Worm (Caenorhabditis elegans) whole organism, mixed stage, embryonic: ENCODE results near the gene sphk-1.

ENCODE experiments used
- ceh-43 ChIP-seq: fragments of 200-800 bp; sonication (Bioruptor generic); optimal IDR thresholded peaks from 2 replicates; lab custom pipeline; 2018; ENCODE audit warnings: mild to moderate bottlenecking, missing genetic modification characterization, moderate library complexity, missing compliant biosample characterization
- elt-3 ChIP-seq: fragments of 150-350 bp; optimal IDR thresholded peaks from 2 replicates; lab custom pipeline; 2014; ENCODE audit warnings: missing biosample characterization, missing genetic modification characterization
- hlh-1 ChIP-seq: fragments of 150-350 bp; optimal IDR thresholded peaks from 2 replicates; lab custom pipeline; 2014; ENCODE audit warnings: missing biosample characterization, missing genetic modification reagents, missing genetic modification characterization
- lin-13 ChIP-seq: fragments of 150-350 bp; optimal IDR thresholded peaks from 2 replicates; lab custom pipeline; 2014; ENCODE audit warnings: missing biosample characterization, missing genetic modification characterization
- lin-32 ChIP-seq: fragments of 200-800 bp; sonication (Bioruptor generic); optimal IDR thresholded peaks from 2 replicates; lab custom pipeline; 2018; ENCODE audit warnings: mild to moderate bottlenecking, missing genetic modification characterization, missing compliant biosample characterization
- lsy-2 ChIP-seq: fragments of 150-350 bp; optimal IDR thresholded peaks from 2 replicates; lab custom pipeline; 2014; ENCODE audit warnings: missing biosample characterization, missing genetic modification characterization
- mab-5 ChIP-seq: fragments of 150-350 bp; optimal IDR thresholded peaks from 2 replicates; lab custom pipeline; 2014; ENCODE audit warnings: missing biosample characterization, missing genetic modification characterization
- mep-1 ChIP-seq: fragments of 150-350 bp; optimal IDR thresholded peaks from 2 replicates; lab custom pipeline; 2017; ENCODE audit warnings: missing biosample characterization, missing genetic modification reagents, missing genetic modification characterization, inconsistent platforms
- mls-2 ChIP-seq: sonication (generic microtip); optimal IDR thresholded peaks from 2 replicates; lab custom pipeline; 2016; ENCODE audit warnings: mild to moderate bottlenecking, missing genetic modification characterization, moderate library complexity, missing compliant biosample characterization
- nhr-2 ChIP-seq: fragments of 150-350 bp; optimal IDR thresholded peaks from 2 replicates; lab custom pipeline; 2014; ENCODE audit warnings: missing biosample characterization, missing genetic modification characterization
- sem-2 ChIP-seq: fragments of 200-800 bp; sonication (Bioruptor generic); optimal IDR thresholded peaks from 2 replicates; lab custom pipeline; 2018; ENCODE audit warnings: mild to moderate bottlenecking, missing genetic modification characterization, missing compliant biosample characterization
- tbx-8 ChIP-seq: fragments of 200-800 bp; sonication (Bioruptor generic); optimal IDR thresholded peaks from 2 replicates; lab custom pipeline; 2018; ENCODE audit warnings: mild to moderate bottlenecking, missing genetic modification characterization, moderate library complexity, missing compliant biosample characterization
- unc-39 ChIP-seq: fragments of 150-350 bp; optimal IDR thresholded peaks from 2 replicates; lab custom pipeline; 2014; ENCODE audit warnings: missing biosample characterization, missing genetic modification characterization
- zip-8 ChIP-seq: fragments of 150-350 bp; optimal IDR thresholded peaks from 2 replicates; lab custom pipeline; 2014; ENCODE audit warnings: missing biosample characterization, missing genetic modification characterization
- ztf-11 ChIP-seq: fragments of 150-350 bp; optimal IDR thresholded peaks from 2 replicates; lab custom pipeline; 2014; ENCODE audit warnings: missing biosample characterization, missing genetic modification characterization

The sphk-1 gene

DNA sequence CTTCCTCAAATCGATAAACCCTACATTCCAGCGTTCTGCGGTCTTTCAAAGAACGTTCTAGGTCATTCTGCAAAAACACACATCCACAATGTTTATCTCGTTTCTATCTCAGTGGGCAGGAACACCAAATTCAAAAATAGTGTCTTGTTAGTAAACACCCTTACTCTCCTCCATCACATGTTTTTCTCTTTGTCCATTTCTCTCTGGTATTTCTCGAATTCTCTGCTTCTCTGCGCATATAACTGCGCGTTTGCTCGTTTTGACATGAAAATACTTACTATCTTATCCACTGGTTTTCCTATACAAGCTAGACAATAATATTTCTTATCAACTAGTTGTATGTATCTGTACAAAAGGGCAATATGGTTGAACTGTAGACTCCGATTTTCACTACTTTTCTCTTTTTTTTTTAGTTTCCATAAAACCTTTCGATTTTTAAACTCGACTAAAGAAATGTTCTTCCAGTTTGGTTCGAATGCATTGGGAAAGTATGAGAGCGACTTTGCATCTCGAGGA, 50.8 kb downstream of the sphk-1 start, which contains the start of gene pyr-1:
pyr-1 (plus strand) TSS at position 466 of the 516 bp plus-strand sequence.
- TF ChIP-seq unc-39 (tag; lab: Kevin White, UChicago) (no peak), lin-13 (tag; lab: Kevin White, UChicago) (no peak), elt-3 (tag; lab: Kevin White, UChicago) (no peak), sem-2 (GFP tag; lab: Kevin White, UChicago) (no peak), mls-2 (tag; lab: Kevin White, UChicago) (no peak), lin-32 (GFP tag; lab: Kevin White, UChicago) (no peak), ztf-11 (tag; lab: Kevin White, UChicago) (no peak), hlh-1 (tag; lab: Kevin White, UChicago) (no peak), lsy-2 (tag; lab: Kevin White, UChicago) (no peak), nhr-2 (tag; lab: Kevin White, UChicago) (no peak), mep-1 (tag; lab: Kevin White, UChicago) (no peak), ceh-43 (no peak), tbx-8 (GFP tag; lab: Kevin White, UChicago) (no peak), zip-8 (no peak), mab-5 (tag; lab: Kevin White, UChicago) (no peak)
- TF ChIP-seq, all 35 proteins: peak for 0
